Fruit fly (Drosophila melanogaster) whole organism, embryonic: ENCODE measurements around the gene eIF2gamma.

Experiments used
- BEAF-32 ChIP-seq: fragments of 200-800 bp; sonication (Bioruptor generic); optimal IDR thresholded peaks from 3 replicates; lab custom pipeline; 2017; ENCODE audit warnings: missing biosample characterization, missing genetic modification characterization, mild to moderate bottlenecking, moderate library complexity, missing genetic modification reagents
- BtbVII ChIP-seq: fragments of 200-800 bp; sonication (Bioruptor generic); optimal IDR thresholded peaks from 3 replicates; lab custom pipeline; 2017; ENCODE audit warnings: missing biosample characterization, mild to moderate bottlenecking, missing genetic modification characterization
- CG10565 ChIP-seq: fragments of 200-800 bp; sonication (Bioruptor generic); optimal IDR thresholded peaks from 3 replicates; lab custom pipeline; 2016; ENCODE audit warnings: missing biosample characterization, mild to moderate bottlenecking, missing genetic modification characterization
- CG11723 ChIP-seq: fragments of 200-800 bp; sonication (Bioruptor generic); optimal IDR thresholded peaks from 2 replicates; lab custom pipeline; 2017; ENCODE audit warnings: missing biosample characterization, mild to moderate bottlenecking, missing genetic modification characterization
- CG12104 ChIP-seq: fragments of 200-800 bp; sonication (Bioruptor generic); optimal IDR thresholded peaks from 3 replicates; lab custom pipeline; 2016; ENCODE audit warnings: missing biosample characterization, missing genetic modification characterization
- CG15479 ChIP-seq: fragments of 200-800 bp; sonication (Bioruptor generic); optimal IDR thresholded peaks from 3 replicates; lab custom pipeline; 2019; ENCODE audit warnings: missing biosample characterization, mild to moderate bottlenecking, missing genetic modification characterization, moderate library complexity
- CG17385 ChIP-seq: fragments of 200-800 bp; sonication (Bioruptor generic); optimal IDR thresholded peaks from 3 replicates; lab custom pipeline; 2018; ENCODE audit warnings: missing biosample characterization, mild to moderate bottlenecking, missing genetic modification characterization
- CG17829 ChIP-seq: fragments of 200-800 bp; optimal IDR thresholded peaks from 2 replicates; lab custom pipeline; 2019; ENCODE audit warnings: missing biosample characterization, mild to moderate bottlenecking, missing genetic modification characterization, moderate library complexity
- CG18262 ChIP-seq: fragments of 200-800 bp; optimal IDR thresholded peaks from 3 replicates; lab custom pipeline; 2019; ENCODE audit warnings: missing biosample characterization, mild to moderate bottlenecking, missing genetic modification characterization, moderate library complexity
- CG18599 ChIP-seq: fragments of 200-800 bp; sonication (Bioruptor generic); optimal IDR thresholded peaks from 3 replicates; lab custom pipeline; 2017; ENCODE audit warnings: missing biosample characterization, missing genetic modification characterization, mild to moderate bottlenecking, moderate library complexity, missing genetic modification reagents
- CG2202 ChIP-seq: fragments of 200-800 bp; sonication (Bioruptor generic); optimal IDR thresholded peaks from 2 replicates; lab custom pipeline; 2018; ENCODE audit warnings: missing biosample characterization, mild to moderate bottlenecking, missing genetic modification characterization
- CG30431 ChIP-seq: fragments of 200-800 bp; sonication (Bioruptor generic); optimal IDR thresholded peaks from 2 replicates; lab custom pipeline; 2017; ENCODE audit warnings: missing biosample characterization, missing genetic modification characterization
- CG31388 ChIP-seq: fragments of 200-800 bp; sonication (Bioruptor generic); optimal IDR thresholded peaks from 2 replicates; lab custom pipeline; 2016; ENCODE audit warnings: missing biosample characterization, missing genetic modification characterization
- CG3726 ChIP-seq: fragments of 200-800 bp; sonication (Bioruptor generic); IDR thresholded peaks from 3 replicates; pipeline ENCODE4, ENCODE4 v1.3.6; 2022; ENCODE audit warnings: missing biosample characterization, missing genetic modification characterization
- CG6254 ChIP-seq: fragments of 200-800 bp; sonication (Bioruptor generic); optimal IDR thresholded peaks from 3 replicates; lab custom pipeline; 2017; ENCODE audit warnings: mild to moderate bottlenecking, missing biosample characterization, missing genetic modification reagents, missing genetic modification characterization
- CG6791 ChIP-seq: fragments of 200-800 bp; sonication (Bioruptor generic); IDR thresholded peaks from 3 replicates; pipeline ENCODE4 v1.3.6; 2022; ENCODE audit warnings: missing biosample characterization, missing genetic modification characterization; ENCODE audit not compliant: partially characterized antibody
- CG7745 ChIP-seq: fragments of 200-800 bp; sonication (Bioruptor generic); optimal IDR thresholded peaks from 2 replicates; lab custom pipeline; 2018; ENCODE audit warnings: missing biosample characterization, mild to moderate bottlenecking, missing genetic modification characterization, moderate library complexity
- CG7987 ChIP-seq: fragments of 200-800 bp; sonication (Bioruptor generic); optimal IDR thresholded peaks from 2 replicates; lab custom pipeline; 2018; ENCODE audit warnings: missing biosample characterization, mild to moderate bottlenecking, missing genetic modification characterization, moderate library complexity
- CG8359 ChIP-seq: fragments of 200-800 bp; sonication (Bioruptor generic); optimal IDR thresholded peaks from 2 replicates; lab custom pipeline; 2017; ENCODE audit warnings: missing biosample characterization, mild to moderate bottlenecking, missing genetic modification characterization, borderline replicate concordance
- CG8944 ChIP-seq: fragments of 200-800 bp; sonication (Bioruptor generic); optimal IDR thresholded peaks from 3 replicates; lab custom pipeline; 2016; ENCODE audit warnings: missing biosample characterization, missing genetic modification characterization
- CG9817 ChIP-seq: fragments of 200-800 bp; sonication (Bioruptor generic); optimal IDR thresholded peaks from 2 replicates; lab custom pipeline; 2018; ENCODE audit warnings: missing biosample characterization, mild to moderate bottlenecking, missing genetic modification characterization, moderate library complexity
- CHES-1-like ChIP-seq: fragments of 200-800 bp; sonication (Bioruptor generic); optimal IDR thresholded peaks from 2 replicates; lab custom pipeline; 2016; ENCODE audit warnings: missing biosample characterization, missing genetic modification characterization
- D19A ChIP-seq: fragments of 200-800 bp; optimal IDR thresholded peaks from 3 replicates; lab custom pipeline; 2019; ENCODE audit warnings: missing biosample characterization, mild to moderate bottlenecking, missing genetic modification characterization, moderate library complexity
- Dfd ChIP-seq, 2 experiments: fragments of >200 bp; optimal IDR thresholded peaks; 2 replicates each; lab custom pipeline; 2017; ENCODE audit warnings: missing biosample characterization in 2 of 2, missing genetic modification characterization in 2 of 2
- E2f1 ChIP-seq: fragments of 200-800 bp; sonication (Bioruptor generic); IDR thresholded peaks from 2 replicates; pipeline ENCODE4 v1.3.6; 2022; ENCODE audit warnings: missing biosample characterization, missing genetic modification characterization
- Eip74EF ChIP-seq, 2 experiments: fragments of 200-800 bp in 1 of 2; fragments of >200 bp in 1 of 2; sonication (Bioruptor generic) in 1 of 2; optimal IDR thresholded peaks; 2 replicates each; lab custom pipeline; 2017 to 2019; ENCODE audit warnings: missing biosample characterization in 2 of 2, missing genetic modification characterization in 2 of 2, mild to moderate bottlenecking in 1 of 2, moderate library complexity in 1 of 2
- Hmr ChIP-seq: fragments of 200-800 bp; sonication (Bioruptor generic); optimal IDR thresholded peaks from 3 replicates; lab custom pipeline; 2017; ENCODE audit warnings: mild to moderate bottlenecking, missing biosample characterization, missing genetic modification reagents, missing genetic modification characterization
- Lim3 ChIP-seq: fragments of 200-800 bp; sonication (Bioruptor generic); IDR thresholded peaks from 2 replicates; pipeline ENCODE4 v1.3.6; 2022; ENCODE audit warnings: missing biosample characterization, missing genetic modification characterization
- Spps ChIP-seq: fragments of 200-800 bp; sonication (Bioruptor generic); optimal IDR thresholded peaks from 2 replicates; lab custom pipeline; 2018; ENCODE audit warnings: missing biosample characterization, mild to moderate bottlenecking, missing genetic modification characterization
- Tbp ChIP-seq: fragments of >200 bp; optimal IDR thresholded peaks from 2 replicates; lab custom pipeline; 2018; ENCODE audit warnings: missing biosample characterization, missing genetic modification characterization
- Usf ChIP-seq: fragments of 200-800 bp; sonication (Bioruptor generic); optimal IDR thresholded peaks from 2 replicates; lab custom pipeline; 2017; ENCODE audit warnings: missing genotype, missing biosample characterization, missing genetic modification characterization
- abd-A ChIP-seq: fragments of 200-800 bp; sonication (Bioruptor generic); optimal IDR thresholded peaks from 3 replicates; lab custom pipeline; 2019; ENCODE audit warnings: missing biosample characterization, mild to moderate bottlenecking, missing genetic modification characterization, moderate library complexity
- emc ChIP-seq: fragments of 200-800 bp; sonication (Bioruptor generic); optimal IDR thresholded peaks from 2 replicates; lab custom pipeline; 2016; ENCODE audit warnings: missing biosample characterization, missing genetic modification characterization
- fd64A ChIP-seq: fragments of 200-800 bp; sonication (Bioruptor generic); optimal IDR thresholded peaks from 3 replicates; lab custom pipeline; 2018; ENCODE audit warnings: missing biosample characterization, mild to moderate bottlenecking, missing genetic modification characterization
- fru ChIP-seq: fragments of >200 bp; optimal IDR thresholded peaks from 2 replicates; lab custom pipeline; 2017
- fu2 ChIP-seq: fragments of 200-800 bp; sonication (Bioruptor generic); optimal IDR thresholded peaks from 2 replicates; lab custom pipeline; 2016; ENCODE audit warnings: missing biosample characterization, missing genetic modification characterization
- gcm2 ChIP-seq: fragments of 200-800 bp; sonication (Bioruptor generic); optimal IDR thresholded peaks from 2 replicates; lab custom pipeline; 2016; ENCODE audit warnings: missing biosample characterization, missing genetic modification characterization
- hbn ChIP-seq: fragments of 200-800 bp; sonication (Bioruptor generic); IDR thresholded peaks from 2 replicates; pipeline ENCODE4 v1.3.6; 2022; ENCODE audit warnings: missing biosample characterization, missing genetic modification characterization; ENCODE audit not compliant: partially characterized antibody
- hkb ChIP-seq, 2 experiments: fragments of 200-800 bp in 1 of 2; fragments of >200 bp in 1 of 2; sonication (Bioruptor generic) in 1 of 2; IDR thresholded peaks in 1 of 2; optimal IDR thresholded peaks in 1 of 2; 2 replicates each; pipeline versions ENCODE4 v1.3.6 to Lab custom; 2017 to 2022; ENCODE audit warnings: missing biosample characterization in 1 of 2, missing genetic modification characterization in 1 of 2
- jigr1 ChIP-seq: fragments of 200-800 bp; sonication (Bioruptor generic); IDR thresholded peaks from 3 replicates; pipeline ENCODE4 v1.3.6; 2022; ENCODE audit warnings: missing biosample characterization, missing genetic modification characterization
- ken ChIP-seq: fragments of 200-800 bp; sonication (Bioruptor generic); IDR thresholded peaks from 3 replicates; pipeline ENCODE4 v1.3.6; 2022; ENCODE audit warnings: missing biosample characterization, missing genetic modification characterization
- lola ChIP-seq, 3 experiments: fragments of >200 bp in 2 of 3; fragments of 200-800 bp in 1 of 3; sonication (Bioruptor generic) in 1 of 3; optimal IDR thresholded peaks; 2 replicates each; lab custom pipeline; 2017 to 2019; ENCODE audit warnings: missing biosample characterization in 3 of 3, missing genetic modification characterization in 3 of 3, mild to moderate bottlenecking in 1 of 3, moderate library complexity in 1 of 3
- odd ChIP-seq: fragments of 200-800 bp; sonication (Bioruptor generic); optimal IDR thresholded peaks from 2 replicates; lab custom pipeline; 2017; ENCODE audit warnings: missing biosample characterization, mild to moderate bottlenecking, missing genetic modification characterization
- ro ChIP-seq: fragments of 200-800 bp; sonication (Bioruptor generic); IDR thresholded peaks from 2 replicates; pipeline ENCODE4 v1.3.6; 2022; ENCODE audit warnings: missing biosample characterization, missing genetic modification characterization
- salm ChIP-seq: fragments of 200-800 bp; sonication (Bioruptor generic); optimal IDR thresholded peaks from 2 replicates; lab custom pipeline; 2018; ENCODE audit warnings: missing biosample characterization, mild to moderate bottlenecking, missing genetic modification characterization
- sim ChIP-seq: fragments of 200-800 bp; sonication (Bioruptor generic); IDR thresholded peaks from 2 replicates; pipeline ENCODE4 v1.3.6; 2022; ENCODE audit warnings: missing biosample characterization, missing genetic modification characterization
- tin ChIP-seq: fragments of 200-800 bp; sonication (Bioruptor generic); optimal IDR thresholded peaks from 3 replicates; lab custom pipeline; 2016; ENCODE audit warnings: missing biosample characterization, missing genetic modification characterization
- tx ChIP-seq: fragments of 200-800 bp; sonication (Bioruptor generic); optimal IDR thresholded peaks from 2 replicates; lab custom pipeline; 2016; ENCODE audit warnings: missing biosample characterization, missing genetic modification characterization

eIF2gamma gene

dm6 chr3R:15218824-15219576, 44.3 kb downstream of the eIF2gamma start, which contains the start of the genes SIDL and CG12241 (continued):
- TF ChIP-seq tin (GFP tag; lab: Kevin White, UChicago), result peak; percentile 72
- peak; percentile 60 for TF ChIP-seq CG8944 (GFP tag; lab: Kevin White, UChicago)
- peak; percentile 66 for TF ChIP-seq CG12104 (GFP tag; lab: Kevin White, UChicago)
- no peak for TF ChIP-seq CG6791 (GFP tag; lab: Robert Waterston, UW)
- TF ChIP-seq emc, result peak; percentile 48
- TF ChIP-seq lola (GFP tag; optimal IDR thresholded peaks at IDR 0.05; lab: Kevin White, UChicago), result peak in 1 of 3 experiments; percentile 45
- TF ChIP-seq Lim3, result no peak
- TF ChIP-seq odd (GFP tag; lab: Kevin White, UChicago), result no peak
- TF ChIP-seq Spps, result peak; percentile 31
- TF ChIP-seq fd64A (GFP tag; lab: Kevin White, UChicago), result no peak
- TF ChIP-seq Hmr (GFP tag; lab: Kevin White, UChicago), result no peak
- TF ChIP-seq CG3726, result peak; percentile 79; the same call in 2 of the 3 replicates
- no peak; the same call in none of the 2 replicates for TF ChIP-seq hbn (GFP tag; lab: Robert Waterston, UW)
- no peak for TF ChIP-seq CG7745 (tag; lab: Kevin White, UChicago)
- peak; percentile 82 for TF ChIP-seq BtbVII
- TF ChIP-seq CG17829 (tag; lab: Kevin White, UChicago), result peak; percentile 86
- peak; percentile 19 for TF ChIP-seq fu2 (GFP tag; lab: Kevin White, UChicago)
- no peak for TF ChIP-seq Eip74EF (GFP tag; optimal IDR thresholded peaks at IDR 0.05; lab: Kevin White, UChicago)
- TF ChIP-seq E2f1 (GFP tag; lab: Robert Waterston, UW), result peak; percentile 94
- TF ChIP-seq CG15479 (GFP tag; lab: Kevin White, UChicago), result peak; percentile 25
- TF ChIP-seq CG18599 (GFP tag; lab: Kevin White, UChicago), result no peak
- peak; percentile 61; the same call in 1 of the 3 replicates for TF ChIP-seq ken (GFP tag; lab: Robert Waterston, UW)
- TF ChIP-seq ro, result peak; percentile 82
- no peak for TF ChIP-seq Usf (GFP tag; lab: Kevin White, UChicago)
- no peak for TF ChIP-seq CG17385 (GFP tag; lab: Kevin White, UChicago)
- no peak for TF ChIP-seq abd-A
- no peak for TF ChIP-seq gcm2 (GFP tag; lab: Kevin White, UChicago)
- TF ChIP-seq CG9817 (tag; lab: Kevin White, UChicago), result peak; percentile 71
- no peak for TF ChIP-seq CG2202 (tag; lab: Kevin White, UChicago)
- TF ChIP-seq CG7987 (GFP tag; lab: Kevin White, UChicago), result no peak
- TF ChIP-seq jigr1, result peak; percentile 88
- TF ChIP-seq CG6254 (GFP tag; lab: Kevin White, UChicago), result no peak
- no peak for TF ChIP-seq CG8359 (GFP tag; lab: Kevin White, UChicago)
- no peak for TF ChIP-seq Tbp (GFP tag; lab: Kevin White, UChicago)
- TF ChIP-seq CG10565 (GFP tag; lab: Kevin White, UChicago), result peak; percentile 16
- TF ChIP-seq CHES-1-like (GFP tag; lab: Kevin White, UChicago), result peak; percentile 14
- no peak for TF ChIP-seq CG30431 (GFP tag; lab: Kevin White, UChicago)
- no peak for TF ChIP-seq D19A (tag; lab: Kevin White, UChicago)
- TF ChIP-seq CG31388 (GFP tag; lab: Kevin White, UChicago), result peak; percentile 62
- no peak for TF ChIP-seq fru (lab: Kevin White, UChicago)
- TF ChIP-seq BEAF-32, result peak; percentile 59
- TF ChIP-seq Dfd (GFP tag; optimal IDR thresholded peaks at IDR 0.05; lab: Kevin White, UChicago), result no peak
- no peak for TF ChIP-seq CG11723 (GFP tag; lab: Kevin White, UChicago)
- peak; percentile 90 for TF ChIP-seq CG18262 (tag; lab: Kevin White, UChicago)
- TF ChIP-seq sim (GFP tag; lab: Robert Waterston, UW), result peak; percentile 71
- TF ChIP-seq tx (GFP tag; lab: Kevin White, UChicago), result peak; percentile 25
- TF ChIP-seq salm, result peak; percentile 23
- TF ChIP-seq hkb (optimal IDR thresholded peaks at IDR 0.05; lab: Kevin White, UChicago), result no peak
- peak; percentile 93 for TF ChIP-seq hkb (GFP tag; IDR thresholded peaks at IDR 0.05; lab: Robert Waterston, UW)
